Fruit fly (Drosophila melanogaster): Measurements from ENCODE around the gene Rab23.

Rab23 gene

dm6 chr3R:5727724-5728365 is 42.6 kb upstream of the Rab23 start:
- TF ChIP-seq Hr78 (GFP tag; optimal IDR thresholded peaks at IDR 0.05) (no peak), dmrt93B (GFP tag; optimal IDR thresholded peaks at IDR 0.05) (no peak)

- TF ChIP-seq brk (GFP tag; optimal IDR thresholded peaks at IDR 0.05): no peak
- no peak for TF ChIP-seq usp (GFP tag; optimal IDR thresholded peaks at IDR 0.05)
- no peak for TF ChIP-seq rgr (GFP tag; optimal IDR thresholded peaks at IDR 0.05)
- TF ChIP-seq foxo (GFP tag; optimal IDR thresholded peaks at IDR 0.05): no peak
- no peak for TF ChIP-seq GATAd (GFP tag; optimal IDR thresholded peaks at IDR 0.05)
- no peak for TF ChIP-seq Mio (GFP tag; optimal IDR thresholded peaks at IDR 0.05)
- TF ChIP-seq CrebA (GFP tag; optimal IDR thresholded peaks at IDR 0.05; ENCODE audit: borderline replicate concordance): no peak
- TF ChIP-seq br (GFP tag; optimal IDR thresholded peaks at IDR 0.05): no peak
- TF ChIP-seq Hr78 (GFP tag; optimal IDR thresholded peaks at IDR 0.05): no peak
- no peak for TF ChIP-seq tai (GFP tag; optimal IDR thresholded peaks at IDR 0.05)
- TF ChIP-seq jim (GFP tag; optimal IDR thresholded peaks at IDR 0.05): no peak
- TF ChIP-seq Hnf4 (GFP tag; optimal IDR thresholded peaks at IDR 0.05): no peak
- TF ChIP-seq dl (GFP tag; optimal IDR thresholded peaks at IDR 0.05; ENCODE audit: insufficient read depth in 1 of 2, partially characterized antibody in 2 of 2): no peak
- no peak for TF ChIP-seq N (GFP tag; optimal IDR thresholded peaks at IDR 0.05)
- no peak for TF ChIP-seq Vsx2 (GFP tag; optimal IDR thresholded peaks at IDR 0.05; ENCODE audit: partially characterized antibody)
- TF ChIP-seq dsf (GFP tag; optimal IDR thresholded peaks at IDR 0.05; ENCODE audit: borderline replicate concordance): no peak
- no peak for TF ChIP-seq pan (optimal IDR thresholded peaks at IDR 0.05)
Observed at dm6 chr3R:5723122-5723521, 37.9 kb upstream of the Rab23 start.

- TF ChIP-seq brk (GFP tag; optimal IDR thresholded peaks at IDR 0.05) (no peak), CrebA (GFP tag; optimal IDR thresholded peaks at IDR 0.05; ENCODE audit: borderline replicate concordance) (no peak), Sp1 (GFP tag; optimal IDR thresholded peaks at IDR 0.05) (no peak)
Observed at dm6 chr3R:5716755-5717309, 31.6 kb upstream of the Rab23 start, which contains the start of gene cas. Gene cas (minus strand): TSS chr3R:5716805.

dm6 chr3R:5705469-5706067 is 20.3 kb upstream of the Rab23 start:
- no peak for TF ChIP-seq dl (GFP tag; optimal IDR thresholded peaks at IDR 0.05; ENCODE audit: insufficient read depth in 1 of 2, partially characterized antibody in 2 of 2)
- peak; percentile 53 for TF ChIP-seq HLH106 (tag; optimal IDR thresholded peaks at IDR 0.05)
- peak; percentile 40 for TF ChIP-seq ey (GFP tag; optimal IDR thresholded peaks at IDR 0.05)
- TF ChIP-seq rgr (GFP tag; optimal IDR thresholded peaks at IDR 0.05): peak; percentile 26
- TF ChIP-seq jim (GFP tag; optimal IDR thresholded peaks at IDR 0.05): no peak
- TF ChIP-seq h (GFP tag; optimal IDR thresholded peaks at IDR 0.05): peak; percentile 63
- peak in 1 of 2 experiments; percentile 53 for TF ChIP-seq foxo (GFP tag; optimal IDR thresholded peaks at IDR 0.05)
- no peak for TF ChIP-seq psq (GFP tag; optimal IDR thresholded peaks at IDR 0.05)
- peak; percentile 22 for TF ChIP-seq dmrt93B (GFP tag; optimal IDR thresholded peaks at IDR 0.05)
- peak; percentile 7 for TF ChIP-seq sv (GFP tag; optimal IDR thresholded peaks at IDR 0.05)

dm6 chr3R:5704982-5705381 is 19.7 kb upstream of the Rab23 start:
- TF ChIP-seq Vsx2 (GFP tag; optimal IDR thresholded peaks at IDR 0.05; ENCODE audit: partially characterized antibody): no peak
- TF ChIP-seq sv (GFP tag; optimal IDR thresholded peaks at IDR 0.05): no peak
- TF ChIP-seq Abd-B (GFP tag; optimal IDR thresholded peaks at IDR 0.05): no peak
- TF ChIP-seq Myc (optimal IDR thresholded peaks at IDR 0.05): peak; percentile 46
- TF ChIP-seq fru (GFP tag; optimal IDR thresholded peaks at IDR 0.05): no peak
- no peak for TF ChIP-seq CrebA (GFP tag; optimal IDR thresholded peaks at IDR 0.05; ENCODE audit: borderline replicate concordance)

- TF ChIP-seq dl (GFP tag; optimal IDR thresholded peaks at IDR 0.05; ENCODE audit: insufficient read depth in 1 of 2, partially characterized antibody in 2 of 2) (peak in 1 of 2 experiments; percentile 32), usp (GFP tag; optimal IDR thresholded peaks at IDR 0.05) (no peak), Mio (GFP tag; optimal IDR thresholded peaks at IDR 0.05) (no peak), jim (GFP tag; optimal IDR thresholded peaks at IDR 0.05) (no peak), Dif (GFP tag; optimal IDR thresholded peaks at IDR 0.05; ENCODE audit: partially characterized antibody) (peak; percentile 48), OdsH (GFP tag; optimal IDR thresholded peaks at IDR 0.05) (no peak), dmrt93B (GFP tag; optimal IDR thresholded peaks at IDR 0.05) (no peak), Vsx2 (GFP tag; optimal IDR thresholded peaks at IDR 0.05; ENCODE audit: partially characterized antibody) (no peak), woc (GFP tag; optimal IDR thresholded peaks at IDR 0.05) (no peak), br (GFP tag; optimal IDR thresholded peaks at IDR 0.05) (no peak), Hnf4 (GFP tag; optimal IDR thresholded peaks at IDR 0.05) (no peak), Hr83 (GFP tag; optimal IDR thresholded peaks at IDR 0.05; ENCODE audit: poor library complexity, severe bottlenecking) (no peak)
Observed at dm6 chr3R:5701104-5701503, 15.9 kb upstream of the Rab23 start.

Data from whole organism, wandering third instar larva.